Worm (Caenorhabditis elegans) whole organism, midembryonic: ENCODE data around the gene ttr-6.

ENCODE experiments used
- T22C8.4 ChIP-seq: fragments of 200-800 bp; sonication (Bioruptor generic); IDR thresholded peaks from 2 replicates; pipeline ENCODE4 v1.3.6; 2022; ENCODE audit warnings: missing genetic modification characterization, missing compliant biosample characterization
- cog-1 ChIP-seq: sonication (generic microtip); optimal IDR thresholded peaks from 2 replicates; lab custom pipeline; 2016; ENCODE audit warnings: missing genetic modification characterization, missing compliant biosample characterization
- flt-1 ChIP-seq: fragments of 200-800 bp; sonication (Bioruptor generic); IDR thresholded peaks from 2 replicates; pipeline ENCODE4 v1.3.6; 2022; ENCODE audit warnings: missing genetic modification characterization, missing compliant biosample characterization
- klf-2 ChIP-seq: fragments of 200-800 bp; sonication (Bioruptor generic); conservative IDR thresholded peaks from 2 replicates; pipeline ENCODE4 v1.3.6; 2022; ENCODE audit warnings: missing genetic modification reagents, missing genetic modification characterization, missing compliant biosample characterization
- med-1 ChIP-seq: sonication (generic microtip); optimal IDR thresholded peaks from 2 replicates; lab custom pipeline; 2017; ENCODE audit warnings: missing genetic modification characterization, mild to moderate bottlenecking, missing compliant biosample characterization, antibody characterized with exemption, missing genetic modification reagents; ENCODE audit not compliant: insufficient read depth
- ref-1 ChIP-seq: fragments of 200-800 bp; sonication (Bioruptor generic); conservative IDR thresholded peaks from 2 replicates; pipeline ENCODE4 v1.3.6; 2022; ENCODE audit warnings: missing genetic modification reagents, missing genetic modification characterization, missing compliant biosample characterization
- tab-1 ChIP-seq: fragments of 200-800 bp; sonication (Bioruptor generic); IDR thresholded peaks from 2 replicates; pipeline ENCODE4 v1.3.6; 2022; ENCODE audit warnings: missing genetic modification characterization, missing compliant biosample characterization
- ztf-23 ChIP-seq: fragments of 200-800 bp; sonication (Bioruptor generic); IDR thresholded peaks from 2 replicates; pipeline ENCODE4 v1.3.6; 2022; ENCODE audit warnings: missing genetic modification reagents, missing genetic modification characterization, missing compliant biosample characterization
- ztf-29 ChIP-seq: fragments of 200-800 bp; sonication (Bioruptor generic); IDR thresholded peaks from 2 replicates; pipeline ENCODE4 v1.3.6; 2022; ENCODE audit warnings: missing genetic modification reagents, missing genetic modification characterization, missing compliant biosample characterization

- TF ChIP-seq ztf-29: no peak
- TF ChIP-seq cog-1: no peak
- TF ChIP-seq tab-1: no peak
- TF ChIP-seq med-1 (GFP tag; lab: Kevin White, UChicago): no peak
- no peak for TF ChIP-seq flt-1 (GFP tag; lab: Robert Waterston, UW)
- TF ChIP-seq T22C8.4 (GFP tag; lab: Robert Waterston, UW): no peak
- TF ChIP-seq ztf-23: no peak
- no peak for TF ChIP-seq ref-1 (GFP tag; lab: Robert Waterston, UW)
- no peak for TF ChIP-seq klf-2 (GFP tag; lab: Robert Waterston, UW)
These were observed 36.4 kb downstream of the ttr-6 start for ce11 chrX:6560495-6560894.
